Fruit fly (Drosophila melanogaster): ENCODE data around the gene Mco4.

DNA sequence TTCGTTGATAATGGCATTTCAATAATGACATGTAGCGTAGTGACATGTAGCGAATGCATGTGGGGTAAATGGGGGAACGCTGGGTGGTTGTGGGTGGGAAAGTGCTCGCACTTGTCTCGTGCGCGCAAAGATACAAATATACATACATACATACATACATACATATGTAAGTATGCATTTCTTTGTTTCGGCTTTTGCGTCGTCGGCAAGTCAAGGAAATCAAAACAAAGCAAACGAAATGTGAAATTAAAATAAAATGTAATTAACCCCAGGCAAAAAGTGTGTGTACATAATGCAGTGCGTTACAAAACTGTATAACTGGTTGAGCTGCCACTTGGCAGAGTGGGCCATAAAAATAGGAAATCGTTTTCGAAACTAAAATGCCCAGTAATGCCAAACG, 19.8 kb upstream of the Mco4 start:
- TF ChIP-seq CG6163 (GFP tag; IDR thresholded peaks at IDR 0.05) = no peak
- no peak for TF ChIP-seq CG7368 (GFP tag; optimal IDR thresholded peaks at IDR 0.05)
- no peak for TF ChIP-seq Ets96B (tag; optimal IDR thresholded peaks at IDR 0.05)
- TF ChIP-seq CG9139 (GFP tag; optimal IDR thresholded peaks at IDR 0.05) = no peak
- TF ChIP-seq CG34406 (GFP tag; optimal IDR thresholded peaks at IDR 0.05) = no peak
- no peak for TF ChIP-seq CG32006 (GFP tag; optimal IDR thresholded peaks at IDR 0.05)
- TF ChIP-seq fd59A (GFP tag; optimal IDR thresholded peaks at IDR 0.05) = no peak
- no peak for TF ChIP-seq OdsH (GFP tag; optimal IDR thresholded peaks at IDR 0.05)
- no peak for TF ChIP-seq Lpt (GFP tag; optimal IDR thresholded peaks at IDR 0.05)
- no peak for TF ChIP-seq dsx (GFP tag; optimal IDR thresholded peaks at IDR 0.05; ENCODE audit: poor library complexity, severe bottlenecking)
- TF ChIP-seq CG11294 (GFP tag; IDR thresholded peaks at IDR 0.05) = no peak
